Worm (Caenorhabditis elegans) whole organism, young adult: Measurements from ENCODE around the gene T21B10.4.

ENCODE experiments used
- B0336.3 ChIP-seq: fragments of 200-800 bp; sonication (Bioruptor generic); IDR thresholded peaks from 2 replicates; pipeline ENCODE4 v1.3.6; 2022; ENCODE audit warnings: missing genetic modification characterization, missing compliant biosample characterization
- C06A6.2 ChIP-seq: fragments of 200-800 bp; sonication (Bioruptor generic); conservative IDR thresholded peaks from 2 replicates; pipeline ENCODE4 v1.3.6; 2022; ENCODE audit warnings: missing genetic modification characterization, missing compliant biosample characterization
- F37B4.10 ChIP-seq: fragments of 200-800 bp; sonication (Bioruptor generic); IDR thresholded peaks from 2 replicates; pipeline ENCODE4 v1.3.6; 2022; ENCODE audit warnings: missing genetic modification characterization, missing compliant biosample characterization
- F52B5.7 ChIP-seq: sonication (generic microtip); optimal IDR thresholded peaks from 2 replicates; lab custom pipeline; 2016; ENCODE audit warnings: mild to moderate bottlenecking, missing genetic modification characterization, missing compliant biosample characterization
- F55B11.4 ChIP-seq: sonication (generic microtip); optimal IDR thresholded peaks from 2 replicates; lab custom pipeline; 2016; ENCODE audit warnings: missing compliant biosample characterization, missing genetic modification characterization, borderline replicate concordance; ENCODE audit not compliant: insufficient read depth
- F57A8.1 ChIP-seq: fragments of 200-800 bp; sonication (Bioruptor generic); optimal IDR thresholded peaks from 2 replicates; lab custom pipeline; 2018; ENCODE audit warnings: mild to moderate bottlenecking, missing genetic modification characterization, moderate library complexity, missing compliant biosample characterization
- F57C9.4 ChIP-seq: sonication (generic microtip); optimal IDR thresholded peaks from 2 replicates; lab custom pipeline; 2017; ENCODE audit warnings: mild to moderate bottlenecking, missing genetic modification characterization, missing compliant biosample characterization
- K11D2.4 ChIP-seq: fragments of 200-800 bp; sonication (Bioruptor generic); IDR thresholded peaks from 2 replicates; pipeline ENCODE4 v1.3.6; 2022; ENCODE audit warnings: missing genetic modification reagents, missing genetic modification characterization, missing compliant biosample characterization
- T26A5.8 ChIP-seq: sonication (generic microtip); optimal IDR thresholded peaks from 2 replicates; lab custom pipeline; 2016; ENCODE audit warnings: missing genetic modification characterization, missing compliant biosample characterization
- Y53G8AR.9 ChIP-seq: fragments of 200-800 bp; sonication (Bioruptor generic); conservative IDR thresholded peaks from 2 replicates; pipeline ENCODE4 v1.3.6; 2022; ENCODE audit warnings: missing genetic modification reagents, missing genetic modification characterization, missing compliant biosample characterization
- Y56A3A.18 ChIP-seq: fragments of 200-800 bp; sonication (Bioruptor generic); IDR thresholded peaks from 2 replicates; pipeline ENCODE4 v1.3.6; 2022; ENCODE audit warnings: missing genetic modification reagents, missing genetic modification characterization, missing compliant biosample characterization
- Y67H2A.10 ChIP-seq: fragments of 200-800 bp; sonication (Bioruptor generic); conservative IDR thresholded peaks from 2 replicates; pipeline ENCODE4 v1.3.6; 2022; ENCODE audit warnings: missing genetic modification reagents, missing genetic modification characterization, missing compliant biosample characterization
- ZK185.1 ChIP-seq: sonication (generic microtip); optimal IDR thresholded peaks from 2 replicates; lab custom pipeline; 2016; ENCODE audit warnings: mild to moderate bottlenecking, missing genetic modification characterization, missing compliant biosample characterization; ENCODE audit not compliant: poor library complexity, severe bottlenecking
- ama-1 ChIP-seq, 3 experiments: fragments of 150-350 bp in 1 of 3; sonication (generic microtip) in 2 of 3; optimal IDR thresholded peaks; 2 replicates each; lab custom pipeline; 2014 to 2018; ENCODE audit warnings: missing biosample characterization in 2 of 3, missing genetic modification characterization in 2 of 3, missing genetic modification reagents in 2 of 3
- aptf-2 ChIP-seq: fragments of 200-800 bp; sonication (Bioruptor generic); conservative IDR thresholded peaks from 2 replicates; pipeline ENCODE4 v1.3.6; 2022; ENCODE audit warnings: missing genetic modification reagents, missing genetic modification characterization, missing compliant biosample characterization
- atf-7 ChIP-seq: sonication (generic microtip); optimal IDR thresholded peaks from 2 replicates; lab custom pipeline; 2017; ENCODE audit warnings: mild to moderate bottlenecking, missing genetic modification characterization, missing compliant biosample characterization
- athp-1 ChIP-seq: sonication (generic microtip); optimal IDR thresholded peaks from 2 replicates; lab custom pipeline; 2017; ENCODE audit warnings: mild to moderate bottlenecking, missing genetic modification characterization, missing compliant biosample characterization
- attf-3 ChIP-seq: fragments of 200-800 bp; sonication (Bioruptor generic); conservative IDR thresholded peaks from 2 replicates; pipeline ENCODE4 v1.3.6; 2022; ENCODE audit warnings: missing genetic modification reagents, missing genetic modification characterization, missing compliant biosample characterization
- attf-5 ChIP-seq: fragments of 200-800 bp; sonication (Bioruptor generic); optimal IDR thresholded peaks from 2 replicates; lab custom pipeline; 2018; ENCODE audit warnings: mild to moderate bottlenecking, missing genetic modification characterization, missing compliant biosample characterization
- bed-2 ChIP-seq: fragments of 200-800 bp; sonication (Bioruptor generic); IDR thresholded peaks from 2 replicates; pipeline ENCODE4 v1.3.6; 2022; ENCODE audit warnings: missing genetic modification reagents, missing genetic modification characterization, missing compliant biosample characterization
- ccch-3 ChIP-seq: fragments of 200-800 bp; sonication (Bioruptor generic); optimal IDR thresholded peaks from 2 replicates; lab custom pipeline; 2018; ENCODE audit warnings: mild to moderate bottlenecking, missing genetic modification characterization, missing compliant biosample characterization
- cebp-2 ChIP-seq: fragments of 200-800 bp; sonication (Bioruptor generic); IDR thresholded peaks from 2 replicates; pipeline ENCODE4 v1.3.6; 2022; ENCODE audit warnings: missing genetic modification characterization, missing compliant biosample characterization
- ceh-58 ChIP-seq: fragments of 200-800 bp; sonication (Bioruptor generic); IDR thresholded peaks from 2 replicates; pipeline ENCODE4 v1.3.6; 2022; ENCODE audit warnings: missing genetic modification characterization, missing compliant biosample characterization
- chd-7 ChIP-seq: sonication (generic microtip); optimal IDR thresholded peaks from 2 replicates; lab custom pipeline; 2016; ENCODE audit warnings: mild to moderate bottlenecking, missing genetic modification characterization, moderate library complexity, missing compliant biosample characterization
- die-1 ChIP-seq: sonication (generic microtip); optimal IDR thresholded peaks from 2 replicates; lab custom pipeline; 2016; ENCODE audit warnings: missing genotype, mild to moderate bottlenecking, missing genetic modification characterization, missing compliant biosample characterization
- dpl-1 ChIP-seq: fragments of 150-350 bp; optimal IDR thresholded peaks from 2 replicates; lab custom pipeline; 2014; ENCODE audit warnings: missing biosample characterization, missing genetic modification reagents, missing genetic modification characterization
- egl-44 ChIP-seq: fragments of 200-800 bp; sonication (Bioruptor generic); IDR thresholded peaks from 2 replicates; pipeline ENCODE4 v1.3.6; 2022; ENCODE audit warnings: missing genetic modification reagents, missing genetic modification characterization, missing compliant biosample characterization
- ekl-4 ChIP-seq: fragments of 200-800 bp; sonication (Bioruptor generic); IDR thresholded peaks from 2 replicates; pipeline ENCODE4 v1.3.6; 2022; ENCODE audit warnings: missing genetic modification reagents, missing genetic modification characterization, missing compliant biosample characterization
- hmg-20 ChIP-seq: fragments of 200-800 bp; sonication (Bioruptor generic); IDR thresholded peaks from 2 replicates; pipeline ENCODE4 v1.3.6; 2022; ENCODE audit warnings: missing genetic modification reagents, missing genetic modification characterization, missing compliant biosample characterization
- let-607 ChIP-seq, 2 experiments: fragments of 200-800 bp in 1 of 2; sonication (Bioruptor generic) in 1 of 2; sonication (generic microtip) in 1 of 2; optimal IDR thresholded peaks; 2 replicates each; lab custom pipeline; 2016 to 2018; ENCODE audit warnings: mild to moderate bottlenecking in 2 of 2, missing compliant biosample characterization in 2 of 2, missing genetic modification characterization in 2 of 2, moderate library complexity in 2 of 2, missing genotype in 1 of 2
- lin-35 ChIP-seq, 3 experiments: fragments of 150-350 bp in 2 of 3; sonication (generic microtip) in 1 of 3; optimal IDR thresholded peaks; 2 replicates each; lab custom pipeline; 2014 to 2018; ENCODE audit warnings: missing biosample characterization in 3 of 3, missing genetic modification characterization in 3 of 3, missing genetic modification reagents in 3 of 3
- lin-54 ChIP-seq: fragments of 200-800 bp; sonication (Bioruptor generic); optimal IDR thresholded peaks from 2 replicates; lab custom pipeline; 2018; ENCODE audit warnings: mild to moderate bottlenecking, missing genetic modification characterization, missing compliant biosample characterization
- lsl-1 ChIP-seq: fragments of 200-800 bp; sonication (Bioruptor generic); optimal IDR thresholded peaks from 2 replicates; lab custom pipeline; 2018; ENCODE audit warnings: mild to moderate bottlenecking, missing genetic modification characterization, moderate library complexity, missing compliant biosample characterization
- lsy-27 ChIP-seq: sonication (generic microtip); optimal IDR thresholded peaks from 2 replicates; lab custom pipeline; 2017; ENCODE audit warnings: missing genetic modification characterization, mild to moderate bottlenecking, missing compliant biosample characterization, antibody characterized with exemption, missing genotype, borderline replicate concordance; ENCODE audit not compliant: insufficient read depth
- madf-10 ChIP-seq: sonication (generic microtip); optimal IDR thresholded peaks from 2 replicates; lab custom pipeline; 2016; ENCODE audit warnings: mild to moderate bottlenecking, missing genetic modification characterization, missing compliant biosample characterization
- mcd-1 ChIP-seq: fragments of 200-800 bp; sonication (Bioruptor generic); IDR thresholded peaks from 2 replicates; pipeline ENCODE4 v1.3.6; 2022; ENCODE audit warnings: missing genetic modification reagents, missing genetic modification characterization, missing compliant biosample characterization
- mxl-1 ChIP-seq: sonication (generic microtip); optimal IDR thresholded peaks from 2 replicates; lab custom pipeline; 2016; ENCODE audit warnings: missing genetic modification characterization, missing compliant biosample characterization
- nhr-179 ChIP-seq: sonication (generic microtip); optimal IDR thresholded peaks from 2 replicates; lab custom pipeline; 2016; ENCODE audit warnings: mild to moderate bottlenecking, missing genetic modification characterization, missing compliant biosample characterization
- rcor-1 ChIP-seq: fragments of 200-800 bp; sonication (Bioruptor generic); IDR thresholded peaks from 2 replicates; pipeline ENCODE4 v1.3.6; 2022; ENCODE audit warnings: missing genetic modification reagents, missing genetic modification characterization, missing compliant biosample characterization
- repo-1 ChIP-seq: sonication (generic microtip); optimal IDR thresholded peaks from 2 replicates; lab custom pipeline; 2017; ENCODE audit warnings: mild to moderate bottlenecking, missing genetic modification characterization, missing compliant biosample characterization
- snpc-1.1 ChIP-seq: sonication (generic microtip); optimal IDR thresholded peaks from 2 replicates; lab custom pipeline; 2017; ENCODE audit warnings: missing genetic modification characterization, mild to moderate bottlenecking, missing compliant biosample characterization, antibody characterized with exemption, moderate library complexity, missing genotype, missing genetic modification reagents; ENCODE audit not compliant: insufficient read depth
- tbx-9 ChIP-seq: sonication (generic microtip); optimal IDR thresholded peaks from 2 replicates; lab custom pipeline; 2016; ENCODE audit warnings: borderline replicate concordance, missing genetic modification characterization, inconsistent platforms, missing compliant biosample characterization
- tlf-1 ChIP-seq: fragments of 200-800 bp; sonication (Bioruptor generic); optimal IDR thresholded peaks from 2 replicates; lab custom pipeline; 2018; ENCODE audit warnings: mild to moderate bottlenecking, missing genetic modification characterization, missing compliant biosample characterization
- unc-130 ChIP-seq: sonication (generic microtip); optimal IDR thresholded peaks from 2 replicates; lab custom pipeline; 2016; ENCODE audit warnings: missing genetic modification reagents, missing genetic modification characterization, missing compliant biosample characterization
- zfh-2 ChIP-seq: fragments of 200-800 bp; sonication (Bioruptor generic); conservative IDR thresholded peaks from 2 replicates; pipeline ENCODE4 v1.3.6; 2022; ENCODE audit warnings: missing genetic modification reagents, missing genetic modification characterization, missing compliant biosample characterization
- zim-3 ChIP-seq: sonication (generic microtip); optimal IDR thresholded peaks from 2 replicates; lab custom pipeline; 2017; ENCODE audit warnings: mild to moderate bottlenecking, missing genetic modification characterization, moderate library complexity, missing compliant biosample characterization
- ztf-25 ChIP-seq: fragments of 200-800 bp; sonication (Bioruptor generic); IDR thresholded peaks from 2 replicates; pipeline ENCODE4 v1.3.6; 2022; ENCODE audit warnings: missing genetic modification reagents, missing genetic modification characterization, missing compliant biosample characterization
- ztf-26 ChIP-seq: sonication (generic microtip); optimal IDR thresholded peaks from 2 replicates; lab custom pipeline; 2017; ENCODE audit warnings: missing genetic modification characterization, missing compliant biosample characterization
- ztf-6 ChIP-seq: fragments of 200-800 bp; sonication (Bioruptor generic); IDR thresholded peaks from 2 replicates; pipeline ENCODE4 v1.3.6; 2022; ENCODE audit warnings: missing genetic modification reagents, missing genetic modification characterization, missing compliant biosample characterization

Gene T21B10.4

ce11 chrII:8929771-8930170 is 10.9 kb upstream of the T21B10.4 start, which contains the start of gene mrpl-50 (continued):
- TF ChIP-seq C06A6.2 (GFP tag; lab: Robert Waterston, UW) = no peak
- TF ChIP-seq F52B5.7 (tag; lab: Kevin White, UChicago) = peak; percentile 13
- no peak for TF ChIP-seq bed-2
- no peak for TF ChIP-seq K11D2.4 (GFP tag; lab: Robert Waterston, UW)
- TF ChIP-seq zfh-2 (GFP tag; lab: Robert Waterston, UW) = peak; percentile 29; the same call in 1 of the 2 replicates
- TF ChIP-seq dpl-1 (GFP tag; lab: Kevin White, UChicago) = no peak
- TF ChIP-seq tbx-9 (tag; lab: Kevin White, UChicago) = no peak
- TF ChIP-seq ama-1 (optimal IDR thresholded peaks at IDR 0.05; lab: Kevin White, UChicago) = no peak
- peak in 1 of 2 experiments; percentile 30 for TF ChIP-seq ama-1 (GFP tag; optimal IDR thresholded peaks at IDR 0.05; lab: Kevin White, UChicago)
- peak; percentile 9 for TF ChIP-seq chd-7 (tag; lab: Kevin White, UChicago)
- peak; percentile 36; the same call in 1 of the 2 replicates for TF ChIP-seq Y56A3A.18 (GFP tag; lab: Robert Waterston, UW)
- TF ChIP-seq nhr-179 (tag; lab: Kevin White, UChicago) = no peak
- peak; percentile 84 for TF ChIP-seq B0336.3 (GFP tag; lab: Robert Waterston, UW)
- TF ChIP-seq ztf-6 (GFP tag; lab: Robert Waterston, UW) = no peak
- no peak for TF ChIP-seq athp-1 (tag; lab: Kevin White, UChicago)
- TF ChIP-seq tlf-1 = no peak
- no peak for TF ChIP-seq atf-7 (tag; lab: Kevin White, UChicago)
- no peak for TF ChIP-seq lsy-27 (tag; lab: Kevin White, UChicago)
- TF ChIP-seq rcor-1 (GFP tag; lab: Robert Waterston, UW) = no peak
- TF ChIP-seq madf-10 (tag; lab: Kevin White, UChicago) = no peak
- no peak for TF ChIP-seq lsl-1 (GFP tag; lab: Kevin White, UChicago)
- TF ChIP-seq zim-3 (tag; lab: Kevin White, UChicago) = no peak
- peak; percentile 76; the same call in 1 of the 2 replicates for TF ChIP-seq Y53G8AR.9
- TF ChIP-seq ceh-58 = no peak
- TF ChIP-seq T26A5.8 (tag; lab: Kevin White, UChicago) = peak; percentile 31
- no peak for TF ChIP-seq F57C9.4
- peak; percentile 3 for TF ChIP-seq ztf-26 (tag; lab: Kevin White, UChicago)
- TF ChIP-seq Y67H2A.10 (GFP tag; lab: Robert Waterston, UW) = no peak
- no peak for TF ChIP-seq let-607 (tag; optimal IDR thresholded peaks at IDR 0.05; lab: Kevin White, UChicago)
- TF ChIP-seq ztf-25 (GFP tag; lab: Robert Waterston, UW) = no peak
- TF ChIP-seq aptf-2 (GFP tag; lab: Robert Waterston, UW) = no peak
- peak; percentile 33 for TF ChIP-seq snpc-1.1 (tag; lab: Kevin White, UChicago)
- TF ChIP-seq ekl-4 (GFP tag; lab: Robert Waterston, UW) = peak; percentile 50
- no peak for TF ChIP-seq F37B4.10 (GFP tag; lab: Robert Waterston, UW)
- no peak for TF ChIP-seq F55B11.4
- no peak for TF ChIP-seq unc-130 (GFP tag; lab: Kevin White, UChicago)
- peak; percentile 43; the same call in 1 of the 2 replicates for TF ChIP-seq mcd-1 (GFP tag; lab: Robert Waterston, UW)
- no peak for TF ChIP-seq die-1 (tag; lab: Kevin White, UChicago)
- peak; percentile 59 for TF ChIP-seq repo-1 (tag; lab: Kevin White, UChicago)
- no peak for TF ChIP-seq lin-54 (GFP tag; lab: Kevin White, UChicago)
- no peak for TF ChIP-seq lin-35 (GFP tag; optimal IDR thresholded peaks at IDR 0.05; lab: Kevin White, UChicago)
- TF ChIP-seq attf-3 (GFP tag; lab: Robert Waterston, UW) = no peak
- TF ChIP-seq mxl-1 (tag; lab: Kevin White, UChicago) = no peak
- no peak for TF ChIP-seq cebp-2 (GFP tag; lab: Robert Waterston, UW)
- no peak for TF ChIP-seq egl-44 (GFP tag; lab: Robert Waterston, UW)
- TF ChIP-seq F57A8.1 (GFP tag; lab: Kevin White, UChicago) = no peak
- TF ChIP-seq hmg-20 (GFP tag; lab: Robert Waterston, UW) = no peak
- TF ChIP-seq ccch-3 (GFP tag; lab: Kevin White, UChicago) = no peak
- no peak for TF ChIP-seq attf-5 (GFP tag; lab: Kevin White, UChicago)
- no peak for TF ChIP-seq ZK185.1
